Fruit fly (Drosophila melanogaster): ENCODE results near the gene Hsp70Aa.

DNA sequence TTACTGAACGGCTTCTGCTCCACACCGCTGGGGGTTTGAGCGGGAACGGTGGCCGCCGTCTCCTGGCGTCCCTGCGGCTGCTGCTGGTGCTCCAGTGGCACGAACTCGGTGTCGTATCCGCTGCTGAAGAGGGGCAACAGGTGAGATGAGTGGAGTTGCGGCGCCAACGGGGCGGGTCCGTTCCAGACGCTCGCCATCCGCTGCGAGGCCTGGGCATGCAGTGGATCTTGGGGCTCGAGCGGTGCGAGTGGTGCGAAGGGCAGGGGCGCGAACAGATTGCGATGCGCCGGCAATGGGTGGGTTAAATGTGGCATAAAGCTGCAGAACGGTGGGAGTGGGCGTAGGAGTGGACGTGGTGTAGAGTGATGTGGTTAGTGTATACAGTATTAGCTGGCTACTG, 32.9 kb upstream of the Hsp70Aa start:
- no peak for TF ChIP-seq CG32264 (GFP tag; optimal IDR thresholded peaks at IDR 0.05)
- no peak for TF ChIP-seq Vsx2 (GFP tag; optimal IDR thresholded peaks at IDR 0.05; ENCODE audit: partially characterized antibody)
- TF ChIP-seq usp (GFP tag; optimal IDR thresholded peaks at IDR 0.05), result no peak
- no peak for TF ChIP-seq Hr78 (GFP tag; optimal IDR thresholded peaks at IDR 0.05)
- no peak for TF ChIP-seq Sp1 (GFP tag; optimal IDR thresholded peaks at IDR 0.05)
- no peak for TF ChIP-seq foxo (GFP tag; optimal IDR thresholded peaks at IDR 0.05)
- no peak for TF ChIP-seq psq (GFP tag; optimal IDR thresholded peaks at IDR 0.05)
- no peak for TF ChIP-seq Dif (GFP tag; optimal IDR thresholded peaks at IDR 0.05; ENCODE audit: partially characterized antibody)
- no peak for TF ChIP-seq Dfd (GFP tag; optimal IDR thresholded peaks at IDR 0.05)
- TF ChIP-seq pan (optimal IDR thresholded peaks at IDR 0.05), result no peak
- no peak for TF ChIP-seq jim (GFP tag; optimal IDR thresholded peaks at IDR 0.05)
- TF ChIP-seq Mio (GFP tag; optimal IDR thresholded peaks at IDR 0.05), result no peak
- TF ChIP-seq Abd-B (GFP tag; optimal IDR thresholded peaks at IDR 0.05), result no peak

Measured in whole organism, wandering third instar larva.